Worm (Caenorhabditis elegans) whole organism, L3 larva: ENCODE measurements around the gene clec-219.

Experiments used
- aly-2 ChIP-seq: fragments of 150-350 bp; optimal IDR thresholded peaks from 2 replicates; lab custom pipeline; 2014; ENCODE audit warnings: missing biosample characterization, missing genetic modification characterization
- daf-12 ChIP-seq: fragments of 150-350 bp; optimal IDR thresholded peaks from 2 replicates; lab custom pipeline; 2014; ENCODE audit warnings: missing biosample characterization, missing genetic modification reagents, missing genetic modification characterization
- egl-27 ChIP-seq: sonication (generic microtip); optimal IDR thresholded peaks from 4 replicates; lab custom pipeline; 2017; ENCODE audit warnings: missing biosample characterization, missing genetic modification reagents, missing genetic modification characterization
- elt-1 ChIP-seq: fragments of 150-350 bp; optimal IDR thresholded peaks from 2 replicates; lab custom pipeline; 2014; ENCODE audit warnings: missing biosample characterization, missing genetic modification characterization
- lin-15B ChIP-seq: fragments of 150-350 bp; optimal IDR thresholded peaks from 2 replicates; lab custom pipeline; 2014; ENCODE audit warnings: missing biosample characterization, missing genetic modification characterization
- mdl-1 ChIP-seq: fragments of 150-350 bp; optimal IDR thresholded peaks from 2 replicates; lab custom pipeline; 2014; ENCODE audit warnings: missing biosample characterization, missing genetic modification characterization
- nhr-12 ChIP-seq: fragments of 150-350 bp; optimal IDR thresholded peaks from 2 replicates; lab custom pipeline; 2014; ENCODE audit warnings: missing biosample characterization, missing genetic modification characterization
- nhr-23 ChIP-seq: fragments of 150-350 bp; optimal IDR thresholded peaks from 2 replicates; lab custom pipeline; 2014; ENCODE audit warnings: missing biosample characterization, missing genetic modification reagents, missing genetic modification characterization
- nhr-237 ChIP-seq: fragments of 150-350 bp; optimal IDR thresholded peaks from 2 replicates; lab custom pipeline; 2014; ENCODE audit warnings: missing biosample characterization, missing genetic modification characterization
- nhr-77 ChIP-seq: fragments of 150-350 bp; optimal IDR thresholded peaks from 2 replicates; lab custom pipeline; 2014; ENCODE audit warnings: missing biosample characterization, missing genetic modification characterization
- sea-2 ChIP-seq: fragments of 150-350 bp; sonication (generic microtip); optimal IDR thresholded peaks from 4 replicates; lab custom pipeline; 2014; ENCODE audit warnings: missing biosample characterization, missing genetic modification reagents, missing genetic modification characterization
- unc-62 ChIP-seq: fragments of 150-350 bp; sonication (generic microtip); optimal IDR thresholded peaks from 4 replicates; lab custom pipeline; 2014; ENCODE audit warnings: missing biosample characterization, missing genetic modification reagents, missing genetic modification characterization
- ztf-4 ChIP-seq: fragments of 150-350 bp; optimal IDR thresholded peaks from 2 replicates; lab custom pipeline; 2014; ENCODE audit warnings: missing biosample characterization, missing genetic modification characterization

DNA sequence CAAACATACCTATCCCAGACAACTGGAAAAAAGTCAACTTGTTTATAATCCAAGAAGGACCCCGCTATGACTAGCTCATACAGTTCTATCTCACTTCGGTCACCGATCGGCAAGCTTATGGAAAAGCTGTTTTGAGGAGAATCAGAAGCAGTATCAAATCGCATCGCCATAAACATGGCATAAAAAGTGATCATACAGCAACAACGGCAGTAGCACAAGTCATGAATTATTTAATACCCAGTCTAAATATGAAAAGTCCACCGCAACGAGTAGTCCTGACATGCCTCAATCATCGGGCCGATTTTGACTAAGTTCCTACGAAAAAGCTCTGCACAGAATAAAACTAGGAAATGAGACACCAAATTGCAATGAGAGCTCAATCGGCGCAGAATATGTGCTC lies 5.3 kb downstream of the clec-219 start:
- no peak for TF ChIP-seq nhr-23 (tag; lab: Kevin White, UChicago)
- TF ChIP-seq nhr-237, result no peak
- no peak for TF ChIP-seq nhr-12 (tag; lab: Kevin White, UChicago)
- TF ChIP-seq aly-2, result no peak
- TF ChIP-seq daf-12 (tag; lab: Kevin White, UChicago), result no peak
- TF ChIP-seq egl-27, result no peak
- no peak for TF ChIP-seq lin-15B (tag; lab: Kevin White, UChicago)
- TF ChIP-seq sea-2, result no peak
- no peak for TF ChIP-seq elt-1 (tag; lab: Kevin White, UChicago)
- TF ChIP-seq ztf-4 (tag; lab: Kevin White, UChicago), result no peak
- TF ChIP-seq unc-62 (GFP tag; lab: Kevin White, UChicago), result no peak
- TF ChIP-seq nhr-77, result no peak
- TF ChIP-seq mdl-1 (tag; lab: Kevin White, UChicago), result no peak
